Fruit fly (Drosophila melanogaster) whole organism, embryonic: ENCODE measurements around the gene Bet5.

Experiments
- CG14860 ChIP-seq: fragments of 200-800 bp; sonication (Bioruptor generic); IDR thresholded peaks from 3 replicates; pipeline ENCODE4 v1.3.6; 2022; ENCODE audit warnings: missing biosample characterization, missing genetic modification characterization; ENCODE audit not compliant: partially characterized antibody
- CG1792 ChIP-seq: fragments of 200-800 bp; sonication (Bioruptor generic); optimal IDR thresholded peaks from 2 replicates; lab custom pipeline; 2016; ENCODE audit warnings: missing biosample characterization, missing genetic modification characterization
- CG1832 ChIP-seq: fragments of 200-800 bp; sonication (Bioruptor generic); optimal IDR thresholded peaks from 2 replicates; lab custom pipeline; 2017; ENCODE audit warnings: missing biosample characterization, mild to moderate bottlenecking, missing genetic modification characterization, inconsistent platforms
- CG18599 ChIP-seq: fragments of 200-800 bp; sonication (Bioruptor generic); optimal IDR thresholded peaks from 3 replicates; lab custom pipeline; 2017; ENCODE audit warnings: missing biosample characterization, missing genetic modification characterization, mild to moderate bottlenecking, moderate library complexity, missing genetic modification reagents
- CG2678 ChIP-seq: fragments of 200-800 bp; sonication (Bioruptor generic); optimal IDR thresholded peaks from 3 replicates; lab custom pipeline; 2019; ENCODE audit warnings: missing biosample characterization, mild to moderate bottlenecking, missing genetic modification characterization, moderate library complexity
- CG30403 ChIP-seq: fragments of 200-800 bp; sonication (Bioruptor generic); optimal IDR thresholded peaks from 3 replicates; lab custom pipeline; 2016; ENCODE audit warnings: missing biosample characterization, missing genetic modification characterization
- CG34376 ChIP-seq: fragments of 200-800 bp; sonication (Bioruptor generic); optimal IDR thresholded peaks from 2 replicates; lab custom pipeline; 2018; ENCODE audit warnings: missing biosample characterization, mild to moderate bottlenecking, missing genetic modification characterization
- CG8944 ChIP-seq: fragments of 200-800 bp; sonication (Bioruptor generic); optimal IDR thresholded peaks from 3 replicates; lab custom pipeline; 2016; ENCODE audit warnings: missing biosample characterization, missing genetic modification characterization
- az2 ChIP-seq: fragments of 200-800 bp; sonication (Bioruptor generic); optimal IDR thresholded peaks from 3 replicates; lab custom pipeline; 2016; ENCODE audit warnings: missing biosample characterization, missing genetic modification characterization
- bab2 ChIP-seq: fragments of 200-800 bp; sonication (Bioruptor generic); optimal IDR thresholded peaks from 2 replicates; lab custom pipeline; 2016; ENCODE audit warnings: missing biosample characterization, missing genetic modification characterization
- dpn ChIP-seq, 2 experiments: fragments of 200-800 bp; sonication (Bioruptor generic); optimal IDR thresholded peaks; 3 replicates each; lab custom pipeline; 2016; ENCODE audit warnings: missing biosample characterization in 2 of 2, missing genetic modification characterization in 2 of 2
- fru ChIP-seq: fragments of >200 bp; optimal IDR thresholded peaks from 2 replicates; lab custom pipeline; 2017
- kay ChIP-seq: fragments of 200-800 bp; sonication (Bioruptor generic); optimal IDR thresholded peaks from 2 replicates; lab custom pipeline; 2016; ENCODE audit warnings: missing biosample characterization, missing genetic modification characterization
- lola ChIP-seq, 3 experiments: fragments of >200 bp in 2 of 3; fragments of 200-800 bp in 1 of 3; sonication (Bioruptor generic) in 1 of 3; optimal IDR thresholded peaks; 2 replicates each; lab custom pipeline; 2017 to 2019; ENCODE audit warnings: missing biosample characterization in 3 of 3, missing genetic modification characterization in 3 of 3, mild to moderate bottlenecking in 1 of 3, moderate library complexity in 1 of 3

DNA sequence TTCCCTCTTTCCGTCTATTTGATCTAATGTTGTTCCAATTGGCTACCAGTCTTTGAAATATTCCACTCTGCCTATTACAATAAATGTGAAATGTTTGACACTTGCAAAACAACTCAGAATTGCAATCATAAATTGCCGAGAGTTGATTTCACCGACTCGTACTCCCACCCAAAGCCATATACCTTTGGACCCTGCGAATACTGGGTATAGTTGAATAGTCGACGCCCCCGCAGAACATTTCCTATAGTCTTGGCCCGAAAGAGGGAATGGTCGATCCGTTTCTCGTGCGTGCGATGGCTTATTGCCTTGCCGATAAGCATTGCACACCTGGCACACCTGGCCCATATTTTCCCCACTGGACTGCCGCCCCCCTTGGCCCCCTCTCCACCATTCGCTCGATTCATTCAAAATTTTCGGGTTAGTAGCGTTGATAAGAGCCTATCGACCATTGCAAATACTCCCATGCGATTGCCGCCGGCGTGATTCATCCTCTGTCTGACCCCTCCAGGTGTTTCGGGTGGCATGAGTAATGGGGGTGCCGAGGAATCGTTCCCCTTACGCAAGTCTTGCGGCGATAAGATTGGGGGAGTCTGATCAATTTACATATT is 20.2 kb downstream of the Bet5 start:
- TF ChIP-seq CG1832 (GFP tag; lab: Kevin White, UChicago) (no peak), fru (lab: Kevin White, UChicago) (no peak), dpn (GFP tag; optimal IDR thresholded peaks at IDR 0.05; lab: Kevin White, UChicago) (peak; percentile 24 to 44), lola (GFP tag; optimal IDR thresholded peaks at IDR 0.05; lab: Kevin White, UChicago) (no peak), CG8944 (GFP tag; lab: Kevin White, UChicago) (no peak), az2 (GFP tag; lab: Kevin White, UChicago) (no peak), CG30403 (GFP tag; lab: Kevin White, UChicago) (peak; percentile 12), bab2 (GFP tag; lab: Kevin White, UChicago) (no peak), CG14860 (GFP tag; lab: Robert Waterston, UW) (no peak), CG34376 (GFP tag; lab: Kevin White, UChicago) (no peak), CG18599 (GFP tag; lab: Kevin White, UChicago) (peak; percentile 42), CG1792 (GFP tag; lab: Kevin White, UChicago) (no peak), kay (GFP tag; lab: Kevin White, UChicago) (no peak), CG2678 (tag; lab: Kevin White, UChicago) (peak; percentile 28)
